Worm (Caenorhabditis elegans): Measurements from ENCODE around the gene T28D6.6.

ce11 chrIII:11311466-11311865 is 31.4 kb downstream of the T28D6.6 start, which contains the start of gene rab-35:
- no peak for TF ChIP-seq hnd-1 (tag; optimal IDR thresholded peaks at IDR 0.05)
- no peak for TF ChIP-seq flt-1 (GFP tag; IDR thresholded peaks at IDR 0.05)
- TF ChIP-seq hmbx-1 (tag; optimal IDR thresholded peaks at IDR 0.05) = no peak
- no peak for TF ChIP-seq ets-7 (tag; optimal IDR thresholded peaks at IDR 0.05)
- TF ChIP-seq aly-1 (tag; optimal IDR thresholded peaks at IDR 0.05) = no peak
- TF ChIP-seq ceh-36 (tag; optimal IDR thresholded peaks at IDR 0.05) = no peak

All from whole organism, early embryonic.